Worm (Caenorhabditis elegans) whole organism, early embryonic: ENCODE results near the gene Y53G8AM.8.

Experiments
- aly-1 ChIP-seq: sonication (generic microtip); optimal IDR thresholded peaks from 2 replicates; lab custom pipeline; 2016; ENCODE audit warnings: missing genetic modification characterization, missing compliant biosample characterization
- ama-1 ChIP-seq: fragments of 150-350 bp; optimal IDR thresholded peaks from 2 replicates; lab custom pipeline; 2014
- ceh-13 ChIP-seq: fragments of 200-800 bp; sonication (Bioruptor generic); optimal IDR thresholded peaks from 2 replicates; lab custom pipeline; 2018; ENCODE audit warnings: mild to moderate bottlenecking, missing genetic modification characterization, missing compliant biosample characterization
- ets-7 ChIP-seq: sonication (generic microtip); optimal IDR thresholded peaks from 2 replicates; lab custom pipeline; 2016; ENCODE audit warnings: missing genotype, missing genetic modification characterization, missing compliant biosample characterization
- hmbx-1 ChIP-seq: sonication (generic microtip); optimal IDR thresholded peaks from 2 replicates; lab custom pipeline; 2016; ENCODE audit warnings: mild to moderate bottlenecking, missing genetic modification characterization, missing compliant biosample characterization
- pes-1 ChIP-seq: fragments of 200-800 bp; sonication (Bioruptor generic); IDR thresholded peaks from 2 replicates; pipeline ENCODE4 v1.3.6; 2022; ENCODE audit warnings: missing genetic modification reagents, missing genetic modification characterization, missing compliant biosample characterization
- scrt-1 ChIP-seq: fragments of 200-800 bp; sonication (Bioruptor generic); IDR thresholded peaks from 2 replicates; pipeline ENCODE4 v1.3.6; 2022; ENCODE audit warnings: missing genetic modification characterization, missing compliant biosample characterization
- tra-4 ChIP-seq: sonication (generic microtip); optimal IDR thresholded peaks from 2 replicates; lab custom pipeline; 2017; ENCODE audit warnings: missing genetic modification characterization, missing compliant biosample characterization

- no peak for TF ChIP-seq scrt-1
- no peak for TF ChIP-seq ama-1 (lab: Kevin White, UChicago)
- no peak for TF ChIP-seq aly-1 (tag; lab: Kevin White, UChicago)
- no peak for TF ChIP-seq hmbx-1 (tag; lab: Kevin White, UChicago)
- no peak for TF ChIP-seq ceh-13
- TF ChIP-seq tra-4 (tag; lab: Kevin White, UChicago): no peak
- peak; percentile 38; the same call in 1 of the 2 replicates for TF ChIP-seq pes-1
- TF ChIP-seq ets-7 (tag; lab: Kevin White, UChicago): no peak
These were observed 45.8 kb downstream of the Y53G8AM.8 start, which contains the start of gene Y53G8AL.1 for ce11 chrIII:3232650-3233152.
